Worm (Caenorhabditis elegans): ENCODE results near the gene T11B7.2.

Gene T11B7.2

ce11 chrIV:8893746-8894145, 49.4 kb upstream of the T11B7.2 start, which contains the start of gene rad-54.L2 (continued):
- no peak for TF ChIP-seq zfh-2 (GFP tag; conservative IDR thresholded peaks at IDR 0.05)
- TF ChIP-seq F23B12.7 (tag; optimal IDR thresholded peaks at IDR 0.05; ENCODE audit: insufficient read depth) = peak; percentile 50
- no peak for TF ChIP-seq fkh-3 (tag; optimal IDR thresholded peaks at IDR 0.05)
- peak; percentile 68; the same call in 1 of the 2 replicates for TF ChIP-seq ekl-4 (GFP tag; IDR thresholded peaks at IDR 0.05)
- TF ChIP-seq F39B2.1 (GFP tag; IDR thresholded peaks at IDR 0.05) = 0 out of 2 replicates have a peak, but pooled peaks have one; percentile 26
- TF ChIP-seq akir-1 (GFP tag; optimal IDR thresholded peaks at IDR 0.05) = no peak
- peak; percentile 56 for TF ChIP-seq nhr-80 (tag; optimal IDR thresholded peaks at IDR 0.05)
- no peak for TF ChIP-seq ets-4 (GFP tag; optimal IDR thresholded peaks at IDR 0.05)
- TF ChIP-seq B0019.2 (GFP tag; conservative IDR thresholded peaks at IDR 0.05) = no peak
- TF ChIP-seq die-1 (tag; optimal IDR thresholded peaks at IDR 0.05) = no peak
- no peak for TF ChIP-seq F55B11.4 (tag; optimal IDR thresholded peaks at IDR 0.05; ENCODE audit: borderline replicate concordance, insufficient read depth)
- no peak for TF ChIP-seq lir-1 (GFP tag; conservative IDR thresholded peaks at IDR 0.05)
- peak; percentile 94 for TF ChIP-seq cebp-1 (GFP tag; IDR thresholded peaks at IDR 0.05)
- TF ChIP-seq cebp-1 (tag; optimal IDR thresholded peaks at IDR 0.05) = peak; percentile 97
- no peak for TF ChIP-seq xnd-1 (tag; optimal IDR thresholded peaks at IDR 0.05)
- TF ChIP-seq somi-1 (GFP tag; optimal IDR thresholded peaks at IDR 0.05) = no peak
- no peak for TF ChIP-seq ztf-22 (GFP tag; optimal IDR thresholded peaks at IDR 0.05)
- no peak for TF ChIP-seq Y53F4B.3 (GFP tag; IDR thresholded peaks at IDR 0.05)
- TF ChIP-seq lsl-1 (GFP tag; optimal IDR thresholded peaks at IDR 0.05) = peak; percentile 33
- no peak for TF ChIP-seq K11D2.4 (GFP tag; IDR thresholded peaks at IDR 0.05)
- no peak for TF ChIP-seq mxl-1 (tag; optimal IDR thresholded peaks at IDR 0.05)
- TF ChIP-seq dpl-1 (GFP tag; optimal IDR thresholded peaks at IDR 0.05) = no peak
- TF ChIP-seq tlf-1 (GFP tag; optimal IDR thresholded peaks at IDR 0.05) = peak; percentile 51
- no peak for TF ChIP-seq ccch-3 (GFP tag; optimal IDR thresholded peaks at IDR 0.05)
- no peak for TF ChIP-seq madf-3 (GFP tag; IDR thresholded peaks at IDR 0.05)
- TF ChIP-seq dpff-1 (tag; optimal IDR thresholded peaks at IDR 0.05) = no peak
- TF ChIP-seq hrde-1 (tag; optimal IDR thresholded peaks at IDR 0.05; ENCODE audit: borderline replicate concordance) = peak; percentile 30
- TF ChIP-seq unc-62 (GFP tag; optimal IDR thresholded peaks at IDR 0.05) = no peak
- TF ChIP-seq dox-1 (GFP tag; IDR thresholded peaks at IDR 0.05) = 0 out of 2 replicates have a peak, but pooled peaks have one; percentile 14
- no peak for TF ChIP-seq F57C9.4 (tag; optimal IDR thresholded peaks at IDR 0.05)
- no peak for TF ChIP-seq ceh-79 (tag; optimal IDR thresholded peaks at IDR 0.05)
- no peak for TF ChIP-seq bed-1 (GFP tag; IDR thresholded peaks at IDR 0.05)
- TF ChIP-seq tbx-9 (tag; optimal IDR thresholded peaks at IDR 0.05; ENCODE audit: borderline replicate concordance) = no peak
- TF ChIP-seq F49E8.2 (tag; optimal IDR thresholded peaks at IDR 0.05; ENCODE audit: insufficient read depth) = peak; percentile 40
- no peak for TF ChIP-seq sptf-2 (GFP tag; optimal IDR thresholded peaks at IDR 0.05)
- peak; percentile 12 for TF ChIP-seq athp-1 (tag; optimal IDR thresholded peaks at IDR 0.05)
- no peak for TF ChIP-seq egl-18 (GFP tag; IDR thresholded peaks at IDR 0.05)
- no peak for TF ChIP-seq F10E7.11 (tag; optimal IDR thresholded peaks at IDR 0.05)
- TF ChIP-seq F37B4.10 (GFP tag; IDR thresholded peaks at IDR 0.05) = no peak
- no peak for TF ChIP-seq let-607 (tag; optimal IDR thresholded peaks at IDR 0.05)
- TF ChIP-seq snpc-1.1 (tag; optimal IDR thresholded peaks at IDR 0.05; ENCODE audit: insufficient read depth) = no peak
- no peak for TF ChIP-seq ceh-100 (GFP tag; IDR thresholded peaks at IDR 0.05)
- no peak for TF ChIP-seq him-1 (tag; optimal IDR thresholded peaks at IDR 0.05)
- TF ChIP-seq aptf-2 (GFP tag; conservative IDR thresholded peaks at IDR 0.05) = no peak
- no peak for TF ChIP-seq snpc-1.3 (tag; optimal IDR thresholded peaks at IDR 0.05; ENCODE audit: insufficient read depth)
- TF ChIP-seq F22D6.2 (tag; optimal IDR thresholded peaks at IDR 0.05) = no peak
- TF ChIP-seq lin-54 (GFP tag; optimal IDR thresholded peaks at IDR 0.05) = peak; percentile 37
- peak; percentile 59; the same call in 1 of the 2 replicates for TF ChIP-seq nfyb-1 (GFP tag; IDR thresholded peaks at IDR 0.05)
